Worm (Caenorhabditis elegans): ENCODE measurements around the gene F08F3.10.

DNA sequence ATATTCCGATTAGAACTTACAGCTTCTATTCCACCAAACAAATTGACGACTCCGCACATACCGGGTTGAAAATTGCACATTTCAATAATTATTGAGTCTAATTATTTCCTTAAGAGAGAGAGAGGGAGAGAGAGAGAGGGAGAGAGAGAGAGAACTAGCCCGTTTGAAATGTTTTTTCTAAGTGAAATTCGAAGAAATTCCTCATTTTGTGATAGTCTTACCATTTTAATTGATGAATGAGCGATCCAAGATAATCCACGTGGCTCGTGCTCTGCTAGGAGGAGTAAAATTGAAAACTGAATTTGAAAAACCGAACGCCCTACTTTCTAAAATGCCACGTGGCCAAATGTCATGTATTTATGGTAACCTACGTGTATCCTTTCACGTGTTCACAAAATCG lies 19.3 kb downstream of the F08F3.10 start, which contains the start of gene F08F3.8:
- TF ChIP-seq snpc-4 (tag; optimal IDR thresholded peaks at IDR 0.05) = no peak
- TF ChIP-seq R02D3.7 (tag; optimal IDR thresholded peaks at IDR 0.05) = no peak
- TF ChIP-seq zag-1 (tag; optimal IDR thresholded peaks at IDR 0.05) = no peak
- TF ChIP-seq elt-3 (tag; optimal IDR thresholded peaks at IDR 0.05) = no peak
- TF ChIP-seq aly-2 (tag; optimal IDR thresholded peaks at IDR 0.05) = no peak
- TF ChIP-seq nhr-12 (tag; optimal IDR thresholded peaks at IDR 0.05) = no peak
- no peak for TF ChIP-seq lin-39 (tag; optimal IDR thresholded peaks at IDR 0.05)
- no peak for TF ChIP-seq unc-62 (GFP tag; optimal IDR thresholded peaks at IDR 0.05)
- TF ChIP-seq lin-11 (tag; optimal IDR thresholded peaks at IDR 0.05) = no peak
- TF ChIP-seq fos-1 (tag; optimal IDR thresholded peaks at IDR 0.05) = no peak
- no peak for TF ChIP-seq sem-4 (tag; optimal IDR thresholded peaks at IDR 0.05)
- TF ChIP-seq nhr-25 (tag; optimal IDR thresholded peaks at IDR 0.05) = no peak

All from whole organism, L2 larva.